Worm (Caenorhabditis elegans) whole organism, late embryonic: Measurements from ENCODE around the gene casy-1.

Source experiments
- ahr-1 ChIP-seq: sonication (generic microtip); optimal IDR thresholded peaks from 2 replicates; lab custom pipeline; 2016; ENCODE audit warnings: missing genetic modification characterization, missing compliant biosample characterization
- ama-1 ChIP-seq: fragments of 150-350 bp; optimal IDR thresholded peaks from 2 replicates; lab custom pipeline; 2014
- ceh-14 ChIP-seq: sonication (generic microtip); optimal IDR thresholded peaks from 2 replicates; lab custom pipeline; 2016; ENCODE audit warnings: missing genotype, missing genetic modification characterization, missing compliant biosample characterization
- sox-4 ChIP-seq: sonication (generic microtip); optimal IDR thresholded peaks from 2 replicates; lab custom pipeline; 2017; ENCODE audit warnings: mild to moderate bottlenecking, missing genetic modification characterization, inconsistent platforms, missing compliant biosample characterization
- unc-3 ChIP-seq, 2 experiments: fragments of 200-800 bp in 1 of 2; sonication (Bioruptor generic) in 1 of 2; sonication (generic microtip) in 1 of 2; conservative IDR thresholded peaks in 1 of 2; optimal IDR thresholded peaks in 1 of 2; 2 replicates each; pipeline versions ENCODE4 v1.3.6 to Lab custom; 2016 to 2022; ENCODE audit warnings: missing compliant biosample characterization in 2 of 2, missing genetic modification characterization in 2 of 2, missing genetic modification reagents in 1 of 2

- TF ChIP-seq unc-3 (GFP tag; conservative IDR thresholded peaks at IDR 0.05; lab: Robert Waterston, UW) (no peak), unc-3 (tag; optimal IDR thresholded peaks at IDR 0.05; lab: Kevin White, UChicago) (no peak), sox-4 (tag; lab: Kevin White, UChicago) (no peak), ahr-1 (tag; lab: Kevin White, UChicago) (no peak), ceh-14 (tag; lab: Kevin White, UChicago) (no peak), ama-1 (lab: Kevin White, UChicago) (no peak)
Observed at ce11 chrII:5997257-5997656, 40.8 kb upstream of the casy-1 start, which contains the start of gene ins-5.
